Fruit fly (Drosophila melanogaster) whole organism, embryonic: Measurements from ENCODE around the gene CG14966.

Source experiments
- Abd-B ChIP-seq: fragments of 200-800 bp; sonication (Bioruptor generic); optimal IDR thresholded peaks from 2 replicates; lab custom pipeline; 2018; ENCODE audit warnings: missing biosample characterization, mild to moderate bottlenecking, missing genetic modification characterization, moderate library complexity
- Antp ChIP-seq: fragments of 200-800 bp; sonication (Bioruptor generic); optimal IDR thresholded peaks from 3 replicates; lab custom pipeline; 2016; ENCODE audit warnings: missing biosample characterization, missing genetic modification characterization
- Asciz ChIP-seq: fragments of 200-800 bp; sonication (Bioruptor generic); optimal IDR thresholded peaks from 2 replicates; lab custom pipeline; 2017; ENCODE audit warnings: missing biosample characterization, mild to moderate bottlenecking, missing genetic modification characterization, missing genetic modification reagents
- Blimp-1 ChIP-seq: fragments of 200-800 bp; sonication (Bioruptor generic); optimal IDR thresholded peaks from 3 replicates; lab custom pipeline; 2018; ENCODE audit warnings: missing biosample characterization, missing genetic modification characterization, mild to moderate bottlenecking, moderate library complexity, missing genetic modification reagents
- CG10366 ChIP-seq: fragments of 200-800 bp; sonication (Bioruptor generic); IDR thresholded peaks from 2 replicates; pipeline ENCODE4 v1.3.6; 2022; ENCODE audit warnings: missing biosample characterization, missing genetic modification characterization
- CG12155 ChIP-seq: fragments of 200-800 bp; sonication (Bioruptor generic); optimal IDR thresholded peaks from 3 replicates; lab custom pipeline; 2016; ENCODE audit warnings: missing biosample characterization, missing genetic modification characterization
- CG12236 ChIP-seq: fragments of 200-800 bp; sonication (Bioruptor generic); optimal IDR thresholded peaks from 2 replicates; lab custom pipeline; 2016; ENCODE audit warnings: missing biosample characterization, missing genetic modification characterization
- CG13624 ChIP-seq: fragments of 200-800 bp; sonication (Bioruptor generic); optimal IDR thresholded peaks from 2 replicates; lab custom pipeline; 2016; ENCODE audit warnings: missing biosample characterization, missing genetic modification characterization
- CG17568 ChIP-seq: fragments of 200-800 bp; sonication (Bioruptor generic); optimal IDR thresholded peaks from 2 replicates; lab custom pipeline; 2018; ENCODE audit warnings: missing biosample characterization, mild to moderate bottlenecking, missing genetic modification characterization, moderate library complexity
- CG18262 ChIP-seq: fragments of 200-800 bp; optimal IDR thresholded peaks from 3 replicates; lab custom pipeline; 2019; ENCODE audit warnings: missing biosample characterization, mild to moderate bottlenecking, missing genetic modification characterization, moderate library complexity
- CG2678 ChIP-seq: fragments of 200-800 bp; sonication (Bioruptor generic); optimal IDR thresholded peaks from 3 replicates; lab custom pipeline; 2019; ENCODE audit warnings: missing biosample characterization, mild to moderate bottlenecking, missing genetic modification characterization, moderate library complexity
- CG32767 ChIP-seq: fragments of 200-800 bp; sonication (Bioruptor generic); IDR thresholded peaks from 2 replicates; pipeline ENCODE4 v1.3.6; 2022; ENCODE audit warnings: missing biosample characterization, missing genetic modification characterization
- CG33557 ChIP-seq: fragments of 200-800 bp; sonication (Bioruptor generic); optimal IDR thresholded peaks from 2 replicates; lab custom pipeline; 2019; ENCODE audit warnings: missing biosample characterization, mild to moderate bottlenecking, missing genetic modification characterization, moderate library complexity
- CG4404 ChIP-seq: fragments of 200-800 bp; sonication (Bioruptor generic); IDR thresholded peaks from 2 replicates; pipeline ENCODE4 v1.3.6; 2022; ENCODE audit warnings: missing biosample characterization, missing genetic modification characterization
- CG6683 ChIP-seq: fragments of 200-800 bp; sonication (Bioruptor generic); optimal IDR thresholded peaks from 2 replicates; lab custom pipeline; 2017; ENCODE audit warnings: missing biosample characterization, mild to moderate bottlenecking, missing genetic modification characterization, missing genetic modification reagents
- CG7357 ChIP-seq: fragments of 200-800 bp; sonication (Bioruptor generic); IDR thresholded peaks from 3 replicates; pipeline ENCODE4 v1.3.6; 2022; ENCODE audit warnings: missing biosample characterization, missing genetic modification characterization
- CG8765 ChIP-seq: fragments of 200-800 bp; sonication (Bioruptor generic); IDR thresholded peaks from 2 replicates; pipeline ENCODE4 v1.3.6; 2022; ENCODE audit warnings: missing biosample characterization, missing genetic modification characterization
- CG8924 ChIP-seq: fragments of 200-800 bp; optimal IDR thresholded peaks from 3 replicates; lab custom pipeline; 2019; ENCODE audit warnings: missing biosample characterization, mild to moderate bottlenecking, missing genetic modification characterization, moderate library complexity
- Camta ChIP-seq: fragments of 200-800 bp; sonication (Bioruptor generic); optimal IDR thresholded peaks from 2 replicates; lab custom pipeline; 2016; ENCODE audit warnings: missing biosample characterization, missing genetic modification characterization
- D ChIP-seq, 2 experiments: fragments of 200-800 bp in 1 of 2; fragments of >200 bp in 1 of 2; sonication (Bioruptor generic) in 1 of 2; optimal IDR thresholded peaks; 2 replicates in 1 of 2; 3 replicates in 1 of 2; lab custom pipeline; 2017; ENCODE audit warnings: mild to moderate bottlenecking in 1 of 2, missing biosample characterization in 1 of 2, missing genetic modification characterization in 1 of 2, missing genetic modification reagents in 1 of 2
- Dp ChIP-seq: fragments of 200-800 bp; sonication (Bioruptor generic); optimal IDR thresholded peaks from 2 replicates; lab custom pipeline; 2018; ENCODE audit warnings: missing biosample characterization, mild to moderate bottlenecking, missing genetic modification characterization, moderate library complexity
- Ets65A ChIP-seq: fragments of 200-800 bp; sonication (Bioruptor generic); peaks from one replicate; lab custom pipeline; 2016; ENCODE audit warnings: missing biosample characterization, missing genetic modification characterization
- MESR4 ChIP-seq: fragments of 200-800 bp; sonication (Bioruptor generic); optimal IDR thresholded peaks from 2 replicates; lab custom pipeline; 2018; ENCODE audit warnings: missing biosample characterization, mild to moderate bottlenecking, missing genetic modification characterization, moderate library complexity
- Mad ChIP-seq: fragments of 200-800 bp; sonication (Bioruptor generic); optimal IDR thresholded peaks from 2 replicates; lab custom pipeline; 2016; ENCODE audit warnings: missing biosample characterization, missing genetic modification characterization
- Meics ChIP-seq: fragments of 200-800 bp; sonication (Bioruptor generic); optimal IDR thresholded peaks from 2 replicates; lab custom pipeline; 2017; ENCODE audit warnings: missing biosample characterization, mild to moderate bottlenecking, missing genetic modification characterization
- NC2α ChIP-seq: fragments of 200-800 bp; sonication (Bioruptor generic); optimal IDR thresholded peaks from 2 replicates; lab custom pipeline; 2016; ENCODE audit warnings: missing biosample characterization, missing genetic modification characterization
- NK7.1 ChIP-seq: fragments of 200-800 bp; sonication (Bioruptor generic); optimal IDR thresholded peaks from 3 replicates; lab custom pipeline; 2016; ENCODE audit warnings: missing biosample characterization, missing genetic modification characterization
- NfI ChIP-seq: fragments of 200-800 bp; sonication (Bioruptor generic); optimal IDR thresholded peaks from 3 replicates; lab custom pipeline; 2018; ENCODE audit warnings: missing biosample characterization, mild to moderate bottlenecking, missing genetic modification characterization, moderate library complexity
- Scr ChIP-seq: fragments of 200-800 bp; sonication (Bioruptor generic); IDR thresholded peaks from 2 replicates; pipeline ENCODE4 v1.3.6; 2022; ENCODE audit warnings: missing biosample characterization, missing genetic modification characterization; ENCODE audit not compliant: partially characterized antibody
- Six4 ChIP-seq: fragments of 200-800 bp; sonication (Bioruptor generic); optimal IDR thresholded peaks from 2 replicates; lab custom pipeline; 2016; ENCODE audit warnings: missing biosample characterization, missing genetic modification characterization
- TFAM ChIP-seq: fragments of 200-800 bp; sonication (Bioruptor generic); optimal IDR thresholded peaks from 2 replicates; lab custom pipeline; 2017; ENCODE audit warnings: missing biosample characterization, missing genetic modification characterization, inconsistent platforms
- Trl ChIP-seq, 3 experiments: fragments of >200 bp in 2 of 3; fragments of 200-800 bp in 1 of 3; sonication (Bioruptor generic) in 1 of 3; optimal IDR thresholded peaks; 2 replicates in 1 of 3; 3 replicates in 2 of 3; lab custom pipeline; 2016 to 2017; ENCODE audit warnings: missing biosample characterization in 1 of 3, missing genetic modification characterization in 1 of 3
- al ChIP-seq: fragments of 200-800 bp; sonication (Bioruptor generic); IDR thresholded peaks from 2 replicates; pipeline ENCODE4 v1.3.6; 2022; ENCODE audit warnings: missing biosample characterization, missing genetic modification characterization
- br ChIP-seq: fragments of >200 bp; optimal IDR thresholded peaks from 2 replicates; lab custom pipeline; 2017
- cg ChIP-seq: fragments of 200-800 bp; sonication (Bioruptor generic); optimal IDR thresholded peaks from 3 replicates; lab custom pipeline; 2019; ENCODE audit warnings: missing biosample characterization, mild to moderate bottlenecking, missing genetic modification characterization, moderate library complexity
- emc ChIP-seq: fragments of 200-800 bp; sonication (Bioruptor generic); optimal IDR thresholded peaks from 2 replicates; lab custom pipeline; 2016; ENCODE audit warnings: missing biosample characterization, missing genetic modification characterization
- fd102C ChIP-seq: fragments of 200-800 bp; sonication (Bioruptor generic); optimal IDR thresholded peaks from 2 replicates; lab custom pipeline; 2018; ENCODE audit warnings: missing biosample characterization, mild to moderate bottlenecking, missing genetic modification characterization, moderate library complexity
- gce ChIP-seq: fragments of 200-800 bp; sonication (Bioruptor generic); IDR thresholded peaks from 3 replicates; pipeline ENCODE4 v1.3.6; 2022; ENCODE audit warnings: missing biosample characterization, missing genetic modification characterization
- gcm2 ChIP-seq: fragments of 200-800 bp; sonication (Bioruptor generic); optimal IDR thresholded peaks from 2 replicates; lab custom pipeline; 2016; ENCODE audit warnings: missing biosample characterization, missing genetic modification characterization
- odd ChIP-seq: fragments of 200-800 bp; sonication (Bioruptor generic); optimal IDR thresholded peaks from 2 replicates; lab custom pipeline; 2017; ENCODE audit warnings: missing biosample characterization, mild to moderate bottlenecking, missing genetic modification characterization
- otp ChIP-seq: fragments of 200-800 bp; sonication (Bioruptor generic); IDR thresholded peaks from 3 replicates; pipeline ENCODE4, ENCODE4 v1.3.6; 2022; ENCODE audit warnings: missing biosample characterization, missing genetic modification characterization
- peb ChIP-seq: fragments of 200-800 bp; sonication (Bioruptor generic); IDR thresholded peaks from 2 replicates; pipeline ENCODE4 v1.3.6; 2022; ENCODE audit warnings: missing biosample characterization, missing genetic modification characterization
- pho ChIP-seq: fragments of 200-800 bp; sonication (Bioruptor generic); optimal IDR thresholded peaks from 2 replicates; lab custom pipeline; 2016; ENCODE audit warnings: missing biosample characterization, missing genetic modification characterization
- pzg ChIP-seq: fragments of 200-800 bp; sonication (Bioruptor generic); optimal IDR thresholded peaks from 3 replicates; lab custom pipeline; 2018; ENCODE audit warnings: missing biosample characterization, mild to moderate bottlenecking, missing genetic modification characterization, moderate library complexity
- run ChIP-seq: fragments of 200-800 bp; sonication (Bioruptor generic); optimal IDR thresholded peaks from 3 replicates; lab custom pipeline; 2018; ENCODE audit warnings: missing biosample characterization, mild to moderate bottlenecking, missing genetic modification characterization
- salm ChIP-seq: fragments of 200-800 bp; sonication (Bioruptor generic); optimal IDR thresholded peaks from 2 replicates; lab custom pipeline; 2018; ENCODE audit warnings: missing biosample characterization, mild to moderate bottlenecking, missing genetic modification characterization
- sqz ChIP-seq: fragments of 200-800 bp; sonication (Bioruptor generic); optimal IDR thresholded peaks from 3 replicates; lab custom pipeline; 2018; ENCODE audit warnings: missing biosample characterization, mild to moderate bottlenecking, missing genetic modification characterization
- tup ChIP-seq: fragments of 200-800 bp; sonication (Bioruptor generic); optimal IDR thresholded peaks from 2 replicates; lab custom pipeline; 2016; ENCODE audit warnings: missing biosample characterization, mild to moderate bottlenecking, missing genetic modification characterization, moderate library complexity
- wek ChIP-seq: fragments of 200-800 bp; sonication (Bioruptor generic); optimal IDR thresholded peaks from 3 replicates; lab custom pipeline; 2018; ENCODE audit warnings: missing biosample characterization, mild to moderate bottlenecking, missing genetic modification characterization, moderate library complexity

CG14966 gene

DNA sequence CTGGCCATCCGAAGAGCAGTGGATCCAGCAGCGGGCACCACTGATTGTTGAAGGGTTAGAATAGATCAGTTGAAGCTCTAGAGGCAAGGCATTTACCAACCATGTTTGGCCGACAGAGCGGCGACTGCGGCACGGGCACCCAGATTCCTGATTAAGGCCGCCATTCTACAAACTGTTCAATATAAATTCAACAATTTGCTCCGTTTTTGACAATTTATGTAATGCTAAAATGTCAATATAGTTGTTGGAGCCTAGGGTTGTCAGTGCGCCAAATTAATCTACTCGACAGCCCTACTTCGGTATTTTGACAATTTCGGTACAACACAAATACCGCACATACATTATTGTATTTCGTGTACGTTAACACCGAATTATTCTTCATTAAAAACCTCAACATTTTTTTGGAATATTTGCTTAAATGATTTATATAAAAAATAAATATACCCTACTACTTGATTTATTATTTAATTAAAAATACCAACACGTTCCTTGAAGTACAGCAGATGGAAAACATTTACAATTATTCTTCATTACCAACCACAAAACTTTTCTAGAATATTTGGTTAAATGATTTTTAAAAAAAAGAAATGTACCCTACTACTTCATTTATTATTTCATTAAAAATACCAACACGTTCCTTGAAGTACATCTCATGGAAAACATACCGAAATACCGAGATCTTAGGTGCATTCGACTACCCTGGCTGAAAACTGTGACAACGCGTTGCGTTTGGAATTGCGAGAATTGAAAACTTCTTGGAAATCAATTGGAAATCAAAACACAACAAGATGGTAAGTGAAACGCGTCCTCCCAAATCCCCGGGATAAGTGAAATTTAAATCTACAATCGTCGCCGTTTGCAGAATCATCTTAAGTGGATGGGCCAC, 37.9 kb downstream of the CG14966 start, which contains the start of the genes ND-30 and CG15812 (continued):
- TF ChIP-seq al (GFP tag; lab: Robert Waterston, UW) = no peak
- TF ChIP-seq br (lab: Kevin White, UChicago) = no peak
- TF ChIP-seq CG32767 = no peak
- TF ChIP-seq Six4 (GFP tag; lab: Kevin White, UChicago) = no peak
- TF ChIP-seq salm = no peak
- TF ChIP-seq TFAM (GFP tag; lab: Kevin White, UChicago) = no peak
- TF ChIP-seq NK7.1 (GFP tag; lab: Kevin White, UChicago) = no peak
- no peak for TF ChIP-seq emc (GFP tag; lab: Kevin White, UChicago)
- no peak for TF ChIP-seq otp (GFP tag; lab: Robert Waterston, UW)
- no peak for TF ChIP-seq gcm2 (GFP tag; lab: Kevin White, UChicago)
- TF ChIP-seq Dp (GFP tag; lab: Kevin White, UChicago) = no peak
- TF ChIP-seq CG10366 (GFP tag; lab: Robert Waterston, UW) = no peak
- TF ChIP-seq Camta (GFP tag; lab: Kevin White, UChicago) = no peak
- no peak for TF ChIP-seq CG33557
- no peak for TF ChIP-seq Blimp-1 (GFP tag; lab: Kevin White, UChicago)
- TF ChIP-seq CG8924 = peak; percentile 51
- no peak for TF ChIP-seq CG8765 (GFP tag; lab: Robert Waterston, UW)
- TF ChIP-seq Mad (GFP tag; lab: Kevin White, UChicago) = no peak
- TF ChIP-seq run (tag; lab: Kevin White, UChicago) = no peak
- TF ChIP-seq CG17568 (GFP tag; lab: Kevin White, UChicago) = no peak
- TF ChIP-seq Asciz (GFP tag; lab: Kevin White, UChicago) = no peak
- TF ChIP-seq CG7357 (GFP tag; lab: Robert Waterston, UW) = no peak
- TF ChIP-seq Meics (GFP tag; lab: Kevin White, UChicago) = no peak
- no peak for TF ChIP-seq gce (GFP tag; lab: Robert Waterston, UW)
- no peak for TF ChIP-seq fd102C
- TF ChIP-seq tup (GFP tag; lab: Kevin White, UChicago) = no peak
- no peak for TF ChIP-seq cg
- TF ChIP-seq NfI = no peak
- TF ChIP-seq CG4404 (GFP tag; lab: Robert Waterston, UW) = no peak
- no peak for TF ChIP-seq CG12236 (GFP tag; lab: Kevin White, UChicago)
- peak; percentile 60 for TF ChIP-seq Ets65A
- no peak for TF ChIP-seq sqz (GFP tag; lab: Kevin White, UChicago)
- no peak for TF ChIP-seq CG12155 (GFP tag; lab: Kevin White, UChicago)
- no peak for TF ChIP-seq D (optimal IDR thresholded peaks at IDR 0.05; lab: Kevin White, UChicago)
- no peak for TF ChIP-seq D (GFP tag; optimal IDR thresholded peaks at IDR 0.05; lab: Kevin White, UChicago)
- TF ChIP-seq wek (GFP tag; lab: Kevin White, UChicago) = no peak
- TF ChIP-seq Trl (optimal IDR thresholded peaks at IDR 0.05; lab: Kevin White, UChicago) = no peak
- no peak for TF ChIP-seq Trl (GFP tag; optimal IDR thresholded peaks at IDR 0.05; lab: Kevin White, UChicago)
- no peak for TF ChIP-seq Antp
- TF ChIP-seq peb (GFP tag; lab: Robert Waterston, UW) = no peak
- TF ChIP-seq CG13624 (GFP tag; lab: Kevin White, UChicago) = no peak
- no peak for TF ChIP-seq CG6683 (GFP tag; lab: Kevin White, UChicago)
- TF ChIP-seq MESR4 (GFP tag; lab: Kevin White, UChicago) = peak; percentile 92
- no peak for TF ChIP-seq CG2678
- TF ChIP-seq Scr = no peak
- no peak for TF ChIP-seq NC2α (GFP tag; lab: Kevin White, UChicago)
- no peak for TF ChIP-seq odd
- no peak for TF ChIP-seq CG18262
- no peak for TF ChIP-seq Abd-B
- TF ChIP-seq pzg = peak; percentile 35
- no peak for TF ChIP-seq pho
